Fruit fly (Drosophila melanogaster): Measurements from ENCODE around the gene CG5676.

- TF ChIP-seq CG11560 (tag; IDR thresholded peaks at IDR 0.05) (peak; percentile 91; the same call in 2 of the 3 replicates), CG9932 (GFP tag; IDR thresholded peaks at IDR 0.05) (no peak), z (GFP tag; IDR thresholded peaks at IDR 0.05) (no peak), CG11696 (GFP tag; IDR thresholded peaks at IDR 0.05) (no peak), CG17568 (GFP tag; optimal IDR thresholded peaks at IDR 0.05) (no peak), Nf-YC (tag; optimal IDR thresholded peaks at IDR 0.05) (peak; percentile 30), Opbp (GFP tag; IDR thresholded peaks at IDR 0.05; ENCODE audit: partially characterized antibody) (peak; percentile 77; the same call in 2 of the 3 replicates), CG3995 (GFP tag; optimal IDR thresholded peaks at IDR 0.05) (peak; percentile 27)
Measured at dm6 chr2L:10220501-10221386, 34.9 kb downstream of the CG5676 start, which contains the start of the genes Npc1a and Prosalpha6.

All from whole organism, embryonic.